Fruit fly (Drosophila melanogaster) S2 (cell line): ENCODE measurements around the gene CG8051.

Source experiments
- CG8478 ChIP-seq: fragments of >200 bp; optimal IDR thresholded peaks from 2 replicates; lab custom pipeline; 2018
- CTCF ChIP-seq, 2 experiments: fragments of >200 bp; optimal IDR thresholded peaks; 2 replicates each; lab custom pipeline; 2018

The CG8051 gene

dm6 chrX:19307810-19308456, at the start of gene CG8051:
Gene CG8051 (minus strand): TSS chrX:19307925.
- TF ChIP-seq CG8478 = no peak

dm6 chrX:19354628-19355101, 46.9 kb upstream of the CG8051 start:
- TF ChIP-seq CG8478 = no peak
- no peak for TF ChIP-seq CTCF (optimal IDR thresholded peaks at IDR 0.05; lab: Kevin White, UChicago)

- TF ChIP-seq CG8478 = no peak
- no peak for TF ChIP-seq CTCF (optimal IDR thresholded peaks at IDR 0.05; lab: Kevin White, UChicago)
These were observed 45.9 kb upstream of the CG8051 start for dm6 chrX:19353442-19354204.

- TF ChIP-seq CG8478 (no peak), CTCF (optimal IDR thresholded peaks at IDR 0.05; lab: Kevin White, UChicago) (no peak)
These were observed 45.2 kb upstream of the CG8051 start, which contains the start of gene kek5 for dm6 chrX:19352830-19353441. Gene kek5 (plus strand): TSS chrX:19353181.

- no peak for TF ChIP-seq CG8478
- TF ChIP-seq CTCF (optimal IDR thresholded peaks at IDR 0.05; lab: Kevin White, UChicago) = no peak
These were observed 41.2 kb upstream of the CG8051 start for dm6 chrX:19348835-19349466.

dm6 chrX:19348222-19348621, 40.5 kb upstream of the CG8051 start, which contains the start of gene nAChRalpha7:
Gene nAChRalpha7 (minus strand): TSS chrX:19348447.
- TF ChIP-seq CG8478 (no peak), CTCF (optimal IDR thresholded peaks at IDR 0.05; lab: Kevin White, UChicago) (no peak)

dm6 chrX:19326730-19327129, 19.0 kb upstream of the CG8051 start:
- TF ChIP-seq CTCF (optimal IDR thresholded peaks at IDR 0.05; lab: Kevin White, UChicago) (peak; percentile 42 to 79), CG8478 (no peak)

- peak; percentile 81 to 87 for TF ChIP-seq CTCF (optimal IDR thresholded peaks at IDR 0.05; lab: Kevin White, UChicago)
- no peak for TF ChIP-seq CG8478
These were observed 18.2 kb upstream of the CG8051 start for dm6 chrX:19325729-19326473.

- TF ChIP-seq CTCF (optimal IDR thresholded peaks at IDR 0.05; lab: Kevin White, UChicago) = no peak
- TF ChIP-seq CG8478 = no peak
These were observed 17.0 kb upstream of the CG8051 start for dm6 chrX:19324576-19325353.

- TF ChIP-seq CG8478 = no peak
- TF ChIP-seq CTCF (optimal IDR thresholded peaks at IDR 0.05; lab: Kevin White, UChicago) = no peak
These were observed 16.1 kb upstream of the CG8051 start for dm6 chrX:19323835-19324133.

- TF ChIP-seq CTCF (optimal IDR thresholded peaks at IDR 0.05; lab: Kevin White, UChicago) = no peak
- no peak for TF ChIP-seq CG8478
These were observed 15.5 kb upstream of the CG8051 start for dm6 chrX:19322945-19323834.

- TF ChIP-seq CTCF (optimal IDR thresholded peaks at IDR 0.05; lab: Kevin White, UChicago) = no peak
- no peak for TF ChIP-seq CG8478
These were observed 14.3 kb upstream of the CG8051 start, which contains the start of gene out for dm6 chrX:19321820-19322708. Gene out (minus strand): TSS chrX:19322106.
